Fruit fly (Drosophila melanogaster): ENCODE measurements around the gene CG33303.

CG33303 gene

dm6 chr2L:10381890-10382450 is 6.4 kb upstream of the CG33303 start, which contains the start of gene CG5096 (continued):
- TF ChIP-seq her (GFP tag; optimal IDR thresholded peaks at IDR 0.05) (peak; percentile 82), CG4730 (GFP tag; IDR thresholded peaks at IDR 0.05) (peak; percentile 80), dan (GFP tag; IDR thresholded peaks at IDR 0.05) (no peak), kay (GFP tag; optimal IDR thresholded peaks at IDR 0.05) (peak; percentile 86), ac (GFP tag; optimal IDR thresholded peaks at IDR 0.05) (no peak), pzg (GFP tag; optimal IDR thresholded peaks at IDR 0.05) (peak; percentile 10), Xbp1 (GFP tag; optimal IDR thresholded peaks at IDR 0.05) (peak; percentile 78), Dp (GFP tag; optimal IDR thresholded peaks at IDR 0.05) (no peak), HmgZ (tag; optimal IDR thresholded peaks at IDR 0.05) (peak; percentile 95), Vsx1 (GFP tag; optimal IDR thresholded peaks at IDR 0.05) (peak; percentile 67), CHES-1-like (GFP tag; optimal IDR thresholded peaks at IDR 0.05) (peak; percentile 62), CG14965 (GFP tag; optimal IDR thresholded peaks at IDR 0.05; ENCODE audit: borderline replicate concordance) (no peak), CG6791 (GFP tag; IDR thresholded peaks at IDR 0.05; ENCODE audit: partially characterized antibody) (no peak), CG15514 (GFP tag; optimal IDR thresholded peaks at IDR 0.05) (peak; percentile 85), emc (GFP tag; optimal IDR thresholded peaks at IDR 0.05) (peak; percentile 59), CG1832 (GFP tag; optimal IDR thresholded peaks at IDR 0.05) (no peak), Bgb (GFP tag; IDR thresholded peaks at IDR 0.05; ENCODE audit: partially characterized antibody) (no peak), E2f2 (GFP tag; IDR thresholded peaks at IDR 0.05) (peak; percentile 74), CG1233 (GFP tag; optimal IDR thresholded peaks at IDR 0.05) (peak; percentile 84), CG3726 (GFP tag; IDR thresholded peaks at IDR 0.05) (peak; percentile 48; the same call in 1 of the 3 replicates), Mes4 (GFP tag; optimal IDR thresholded peaks at IDR 0.05) (peak; percentile 29), ERR (GFP tag; optimal IDR thresholded peaks at IDR 0.05) (peak; percentile 77), Drgx (GFP tag; IDR thresholded peaks at IDR 0.05) (peak; percentile 45; the same call in 1 of the 2 replicates), corto (GFP tag; optimal IDR thresholded peaks at IDR 0.05) (peak; percentile 27), dysf (GFP tag; IDR thresholded peaks at IDR 0.05) (peak; percentile 90), CG8281 (tag; optimal IDR thresholded peaks at IDR 0.05) (peak; percentile 72), onecut (GFP tag; IDR thresholded peaks at IDR 0.05) (peak; percentile 81), z (GFP tag; IDR thresholded peaks at IDR 0.05) (no peak), cg (GFP tag; optimal IDR thresholded peaks at IDR 0.05) (no peak), CG18599 (GFP tag; optimal IDR thresholded peaks at IDR 0.05) (peak; percentile 97), CG5245 (GFP tag; optimal IDR thresholded peaks at IDR 0.05) (peak; percentile 66), CG15479 (GFP tag; optimal IDR thresholded peaks at IDR 0.05) (no peak), CG9215 (GFP tag; IDR thresholded peaks at IDR 0.05) (no peak; the same call in none of the 2 replicates), MESR4 (GFP tag; optimal IDR thresholded peaks at IDR 0.05) (peak; percentile 26), Ada2b (GFP tag; IDR thresholded peaks at IDR 0.05) (peak; percentile 89), Bdp1 (GFP tag; optimal IDR thresholded peaks at IDR 0.05) (no peak), CG3847 (GFP tag; IDR thresholded peaks at IDR 0.05) (peak; percentile 82; the same call in 1 of the 2 replicates), CG13287 (GFP tag; IDR thresholded peaks at IDR 0.05; ENCODE audit: partially characterized antibody) (no peak), lola (GFP tag; optimal IDR thresholded peaks at IDR 0.05) (peak in 1 of 3 experiments; percentile 58), tx (GFP tag; optimal IDR thresholded peaks at IDR 0.05) (peak; percentile 65), CG10654 (GFP tag; optimal IDR thresholded peaks at IDR 0.05) (peak; percentile 67), CG18764 (GFP tag; optimal IDR thresholded peaks at IDR 0.05) (peak; percentile 68), CG6254 (GFP tag; optimal IDR thresholded peaks at IDR 0.05) (peak; percentile 60), Sox100B (GFP tag; optimal IDR thresholded peaks at IDR 0.05) (peak; percentile 83), ind (GFP tag; optimal IDR thresholded peaks at IDR 0.05) (peak; percentile 85), Med (GFP tag) (peak; percentile 97), CG1647 (GFP tag; optimal IDR thresholded peaks at IDR 0.05) (peak; percentile 67), bcd (GFP tag; optimal IDR thresholded peaks at IDR 0.05) (peak; percentile 79), sr (GFP tag; IDR thresholded peaks at IDR 0.05) (no peak; the same call in 2 of the 3 replicates), danr (GFP tag; IDR thresholded peaks at IDR 0.05) (peak; percentile 81)

Data from whole organism, embryonic.